Worm (Caenorhabditis elegans) whole organism, late embryonic: Measurements from ENCODE around the gene C26F1.3.

Experiments
- ceh-22 ChIP-seq: sonication (generic microtip); optimal IDR thresholded peaks from 2 replicates; lab custom pipeline; 2017; ENCODE audit warnings: missing biosample characterization, missing genetic modification characterization
- madf-2 ChIP-seq: sonication (generic microtip); optimal IDR thresholded peaks from 2 replicates; lab custom pipeline; 2017; ENCODE audit warnings: missing genetic modification characterization, missing compliant biosample characterization
- pha-4 ChIP-seq: fragments of 150-350 bp; optimal IDR thresholded peaks from 2 replicates; lab custom pipeline; 2018; ENCODE audit warnings: missing biosample characterization, missing genetic modification reagents, missing genetic modification characterization

- no peak for TF ChIP-seq pha-4 (tag; lab: Kevin White, UChicago)
- no peak for TF ChIP-seq ceh-22
- TF ChIP-seq madf-2, result peak; percentile 6
Observed at ce11 chrV:7776029-7776628, 971 bp upstream of the C26F1.3 start, which contains the start of the genes rpl-39 and rps-30.
